Fruit fly (Drosophila melanogaster) whole organism, embryonic: ENCODE results near the gene anox.

Experiments used
- Atf-2 ChIP-seq: fragments of 200-800 bp; sonication (Bioruptor generic); optimal IDR thresholded peaks from 2 replicates; lab custom pipeline; 2016; ENCODE audit warnings: missing biosample characterization, missing genetic modification characterization
- Atf6 ChIP-seq: fragments of 200-800 bp; sonication (Bioruptor generic); IDR thresholded peaks from 2 replicates; pipeline ENCODE4 v1.3.6; 2022; ENCODE audit warnings: missing biosample characterization, missing genetic modification characterization
- CG10267 ChIP-seq: fragments of 200-800 bp; sonication (Bioruptor generic); optimal IDR thresholded peaks from 2 replicates; lab custom pipeline; 2018; ENCODE audit warnings: missing biosample characterization, mild to moderate bottlenecking, missing genetic modification characterization, moderate library complexity
- CG10321 ChIP-seq: fragments of 200-800 bp; sonication (Bioruptor generic); IDR thresholded peaks from 2 replicates; pipeline ENCODE4 v1.3.6; 2022; ENCODE audit warnings: missing biosample characterization, missing genetic modification characterization
- CG10959 ChIP-seq: fragments of 200-800 bp; sonication (Bioruptor generic); IDR thresholded peaks from 2 replicates; pipeline ENCODE4 v1.3.6; 2022; ENCODE audit warnings: missing biosample characterization, missing genetic modification characterization
- CG10979 ChIP-seq: fragments of 200-800 bp; sonication (Bioruptor generic); optimal IDR thresholded peaks from 2 replicates; lab custom pipeline; 2018; ENCODE audit warnings: missing biosample characterization, mild to moderate bottlenecking, missing genetic modification characterization, moderate library complexity
- CG13123 ChIP-seq: fragments of 200-800 bp; sonication (Bioruptor generic); optimal IDR thresholded peaks from 2 replicates; lab custom pipeline; 2016; ENCODE audit warnings: missing biosample characterization, missing genetic modification characterization
- CG14710 ChIP-seq: fragments of 200-800 bp; sonication (Bioruptor generic); optimal IDR thresholded peaks from 3 replicates; lab custom pipeline; 2019; ENCODE audit warnings: missing biosample characterization, mild to moderate bottlenecking, missing genetic modification characterization, moderate library complexity
- CG14965 ChIP-seq: fragments of 200-800 bp; sonication (Bioruptor generic); optimal IDR thresholded peaks from 2 replicates; lab custom pipeline; 2016; ENCODE audit warnings: missing biosample characterization, missing genetic modification characterization, borderline replicate concordance
- CG15514 ChIP-seq: fragments of 200-800 bp; sonication (Bioruptor generic); optimal IDR thresholded peaks from 3 replicates; lab custom pipeline; 2017; ENCODE audit warnings: missing biosample characterization, missing genetic modification characterization, mild to moderate bottlenecking, moderate library complexity, missing genetic modification reagents
- CG18011 ChIP-seq: fragments of 200-800 bp; sonication (Bioruptor generic); optimal IDR thresholded peaks from 2 replicates; lab custom pipeline; 2017; ENCODE audit warnings: missing biosample characterization, missing genetic modification characterization, mild to moderate bottlenecking, moderate library complexity, missing genotype
- CG18599 ChIP-seq: fragments of 200-800 bp; sonication (Bioruptor generic); optimal IDR thresholded peaks from 3 replicates; lab custom pipeline; 2017; ENCODE audit warnings: missing biosample characterization, missing genetic modification characterization, mild to moderate bottlenecking, moderate library complexity, missing genetic modification reagents
- CG2202 ChIP-seq: fragments of 200-800 bp; sonication (Bioruptor generic); optimal IDR thresholded peaks from 2 replicates; lab custom pipeline; 2018; ENCODE audit warnings: missing biosample characterization, mild to moderate bottlenecking, missing genetic modification characterization
- CG30403 ChIP-seq: fragments of 200-800 bp; sonication (Bioruptor generic); optimal IDR thresholded peaks from 3 replicates; lab custom pipeline; 2016; ENCODE audit warnings: missing biosample characterization, missing genetic modification characterization
- CG31388 ChIP-seq: fragments of 200-800 bp; sonication (Bioruptor generic); optimal IDR thresholded peaks from 2 replicates; lab custom pipeline; 2016; ENCODE audit warnings: missing biosample characterization, missing genetic modification characterization
- CG3281 ChIP-seq: fragments of 200-800 bp; sonication (Bioruptor generic); optimal IDR thresholded peaks from 3 replicates; lab custom pipeline; 2017; ENCODE audit warnings: missing biosample characterization, mild to moderate bottlenecking, missing genetic modification characterization
- CG5245 ChIP-seq: fragments of 200-800 bp; sonication (Bioruptor generic); optimal IDR thresholded peaks from 3 replicates; lab custom pipeline; 2016; ENCODE audit warnings: missing biosample characterization, missing genetic modification characterization
- CG6683 ChIP-seq: fragments of 200-800 bp; sonication (Bioruptor generic); optimal IDR thresholded peaks from 2 replicates; lab custom pipeline; 2017; ENCODE audit warnings: missing biosample characterization, mild to moderate bottlenecking, missing genetic modification characterization, missing genetic modification reagents
- CG6791 ChIP-seq: fragments of 200-800 bp; sonication (Bioruptor generic); IDR thresholded peaks from 3 replicates; pipeline ENCODE4 v1.3.6; 2022; ENCODE audit warnings: missing biosample characterization, missing genetic modification characterization; ENCODE audit not compliant: partially characterized antibody
- CG6854 ChIP-seq: fragments of 200-800 bp; sonication (Bioruptor generic); optimal IDR thresholded peaks from 3 replicates; lab custom pipeline; 2017; ENCODE audit warnings: missing biosample characterization, mild to moderate bottlenecking, missing genetic modification characterization
- CG7271 ChIP-seq: fragments of 200-800 bp; sonication (Bioruptor generic); optimal IDR thresholded peaks from 2 replicates; lab custom pipeline; 2018; ENCODE audit warnings: missing biosample characterization, mild to moderate bottlenecking, missing genetic modification characterization, moderate library complexity
- CG7987 ChIP-seq: fragments of 200-800 bp; sonication (Bioruptor generic); optimal IDR thresholded peaks from 2 replicates; lab custom pipeline; 2018; ENCODE audit warnings: missing biosample characterization, mild to moderate bottlenecking, missing genetic modification characterization, moderate library complexity
- CG8765 ChIP-seq: fragments of 200-800 bp; sonication (Bioruptor generic); IDR thresholded peaks from 2 replicates; pipeline ENCODE4 v1.3.6; 2022; ENCODE audit warnings: missing biosample characterization, missing genetic modification characterization
- Chrac-16 ChIP-seq: fragments of 200-800 bp; sonication (Bioruptor generic); optimal IDR thresholded peaks from 3 replicates; lab custom pipeline; 2016; ENCODE audit warnings: missing biosample characterization, missing genetic modification characterization
- Dip2 ChIP-seq: fragments of 200-800 bp; sonication (Bioruptor generic); IDR thresholded peaks from 2 replicates; pipeline ENCODE4 v1.3.6; 2022; ENCODE audit warnings: missing biosample characterization, missing genetic modification characterization
- E2f1 ChIP-seq: fragments of 200-800 bp; sonication (Bioruptor generic); IDR thresholded peaks from 2 replicates; pipeline ENCODE4 v1.3.6; 2022; ENCODE audit warnings: missing biosample characterization, missing genetic modification characterization
- Fer3 ChIP-seq: fragments of 200-800 bp; sonication (Bioruptor generic); optimal IDR thresholded peaks from 2 replicates; lab custom pipeline; 2018; ENCODE audit warnings: missing biosample characterization, mild to moderate bottlenecking, missing genetic modification characterization, moderate library complexity
- HLH54F ChIP-seq: fragments of 200-800 bp; sonication (Bioruptor generic); optimal IDR thresholded peaks from 3 replicates; lab custom pipeline; 2016; ENCODE audit warnings: missing biosample characterization, missing genetic modification characterization
- HmgZ ChIP-seq: fragments of 200-800 bp; sonication (Bioruptor generic); optimal IDR thresholded peaks from 2 replicates; lab custom pipeline; 2018; ENCODE audit warnings: missing biosample characterization, mild to moderate bottlenecking, missing genetic modification characterization
- MESR4 ChIP-seq: fragments of 200-800 bp; sonication (Bioruptor generic); optimal IDR thresholded peaks from 2 replicates; lab custom pipeline; 2018; ENCODE audit warnings: missing biosample characterization, mild to moderate bottlenecking, missing genetic modification characterization, moderate library complexity
- Myb ChIP-seq: fragments of 200-800 bp; sonication (Bioruptor generic); optimal IDR thresholded peaks from 2 replicates; lab custom pipeline; 2016; ENCODE audit warnings: missing biosample characterization, missing genetic modification characterization
- Opbp ChIP-seq: fragments of 200-800 bp; sonication (Bioruptor generic); IDR thresholded peaks from 3 replicates; pipeline ENCODE4 v1.3.6; 2022; ENCODE audit warnings: missing biosample characterization, missing genetic modification characterization; ENCODE audit not compliant: partially characterized antibody
- Scr ChIP-seq: fragments of 200-800 bp; sonication (Bioruptor generic); IDR thresholded peaks from 2 replicates; pipeline ENCODE4 v1.3.6; 2022; ENCODE audit warnings: missing biosample characterization, missing genetic modification characterization; ENCODE audit not compliant: partially characterized antibody
- caup ChIP-seq: fragments of 200-800 bp; sonication (Bioruptor generic); optimal IDR thresholded peaks from 3 replicates; lab custom pipeline; 2017; ENCODE audit warnings: missing biosample characterization, mild to moderate bottlenecking, missing genetic modification characterization, moderate library complexity; ENCODE audit not compliant: severe bottlenecking
- cwo ChIP-seq: fragments of 200-800 bp; sonication (Bioruptor generic); optimal IDR thresholded peaks from 3 replicates; lab custom pipeline; 2017; ENCODE audit warnings: missing biosample characterization, missing genetic modification characterization, mild to moderate bottlenecking, moderate library complexity, missing genetic modification reagents
- disco-r ChIP-seq: fragments of 200-800 bp; sonication (Bioruptor generic); optimal IDR thresholded peaks from 2 replicates; lab custom pipeline; 2016; ENCODE audit warnings: missing biosample characterization, missing genetic modification characterization
- dm ChIP-seq: fragments of 200-800 bp; sonication (Bioruptor generic); optimal IDR thresholded peaks from 3 replicates; lab custom pipeline; 2016; ENCODE audit warnings: missing biosample characterization, missing genetic modification characterization
- fd102C ChIP-seq: fragments of 200-800 bp; sonication (Bioruptor generic); optimal IDR thresholded peaks from 2 replicates; lab custom pipeline; 2018; ENCODE audit warnings: missing biosample characterization, mild to moderate bottlenecking, missing genetic modification characterization, moderate library complexity
- gro ChIP-seq: fragments of 200-800 bp; sonication (Bioruptor generic); optimal IDR thresholded peaks from 2 replicates; lab custom pipeline; 2016; ENCODE audit warnings: missing biosample characterization, missing genetic modification characterization
- ham ChIP-seq: fragments of 200-800 bp; sonication (Bioruptor generic); IDR thresholded peaks from 2 replicates; pipeline ENCODE4 v1.3.6; 2022; ENCODE audit warnings: missing biosample characterization, missing genetic modification characterization
- klu ChIP-seq: fragments of 200-800 bp; sonication (Bioruptor generic); IDR thresholded peaks from 2 replicates; pipeline ENCODE4 v1.3.6; 2022; ENCODE audit warnings: missing biosample characterization, missing genetic modification characterization
- lola ChIP-seq, 3 experiments: fragments of >200 bp in 2 of 3; fragments of 200-800 bp in 1 of 3; sonication (Bioruptor generic) in 1 of 3; optimal IDR thresholded peaks; 2 replicates each; lab custom pipeline; 2017 to 2019; ENCODE audit warnings: missing biosample characterization in 3 of 3, missing genetic modification characterization in 3 of 3, mild to moderate bottlenecking in 1 of 3, moderate library complexity in 1 of 3
- org-1 ChIP-seq: fragments of 200-800 bp; sonication (Bioruptor generic); optimal IDR thresholded peaks from 2 replicates; lab custom pipeline; 2017; ENCODE audit warnings: missing biosample characterization, missing genetic modification characterization
- pzg ChIP-seq: fragments of 200-800 bp; sonication (Bioruptor generic); optimal IDR thresholded peaks from 3 replicates; lab custom pipeline; 2018; ENCODE audit warnings: missing biosample characterization, mild to moderate bottlenecking, missing genetic modification characterization, moderate library complexity
- slou ChIP-seq: fragments of 200-800 bp; sonication (Bioruptor generic); optimal IDR thresholded peaks from 3 replicates; lab custom pipeline; 2016; ENCODE audit warnings: missing biosample characterization, missing genetic modification characterization
- stc ChIP-seq: fragments of 200-800 bp; sonication (Bioruptor generic); IDR thresholded peaks from 2 replicates; pipeline ENCODE4 v1.3.6; 2022; ENCODE audit warnings: missing biosample characterization, missing genetic modification characterization
- tup ChIP-seq: fragments of 200-800 bp; sonication (Bioruptor generic); optimal IDR thresholded peaks from 2 replicates; lab custom pipeline; 2016; ENCODE audit warnings: missing biosample characterization, mild to moderate bottlenecking, missing genetic modification characterization, moderate library complexity
- wek ChIP-seq: fragments of 200-800 bp; sonication (Bioruptor generic); optimal IDR thresholded peaks from 3 replicates; lab custom pipeline; 2018; ENCODE audit warnings: missing biosample characterization, mild to moderate bottlenecking, missing genetic modification characterization, moderate library complexity
- z ChIP-seq: fragments of 200-800 bp; sonication (Bioruptor generic); IDR thresholded peaks from 3 replicates; pipeline ENCODE4 v1.3.6; 2022; ENCODE audit warnings: missing biosample characterization, missing genetic modification characterization
- zfh1 ChIP-seq: fragments of 200-800 bp; sonication (Bioruptor generic); IDR thresholded peaks from 3 replicates; pipeline ENCODE4 v1.3.6; 2022; ENCODE audit warnings: missing biosample characterization, missing genetic modification characterization

Gene anox

DNA sequence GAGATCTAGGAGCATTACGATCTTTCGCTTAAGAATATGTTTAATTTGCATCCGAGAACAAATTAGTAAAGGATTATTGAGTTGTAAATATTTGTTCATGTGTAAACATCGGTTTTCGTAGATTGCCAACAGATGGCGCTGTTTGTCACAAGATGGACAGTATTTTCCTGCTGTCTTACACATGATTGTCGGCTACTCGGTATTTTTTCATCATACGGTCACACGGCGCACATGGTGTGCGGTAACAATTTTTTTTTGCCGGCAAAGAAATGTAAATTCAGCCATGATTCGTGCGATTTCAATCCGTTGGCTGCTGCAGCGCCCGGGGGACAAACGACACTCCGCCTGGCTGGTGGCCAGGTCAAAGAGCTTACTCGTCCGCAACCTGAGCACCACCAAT, 43.8 kb upstream of the anox start, which contains the start of the genes bbx and waw (continued):
- TF ChIP-seq Fer3 (tag; lab: Kevin White, UChicago) (peak; percentile 26), klu (no peak), org-1 (GFP tag; lab: Kevin White, UChicago) (no peak), CG30403 (GFP tag; lab: Kevin White, UChicago) (no peak), CG10267 (tag; lab: Kevin White, UChicago) (peak; percentile 34), gro (GFP tag; lab: Kevin White, UChicago) (peak; percentile 28), CG31388 (GFP tag; lab: Kevin White, UChicago) (no peak), caup (GFP tag; lab: Kevin White, UChicago) (no peak), Scr (GFP tag; lab: Robert Waterston, UW) (no peak), Opbp (GFP tag; lab: Robert Waterston, UW) (no peak), wek (GFP tag; lab: Kevin White, UChicago) (peak; percentile 4), CG6683 (GFP tag; lab: Kevin White, UChicago) (no peak), CG15514 (peak; percentile 60), dm (GFP tag; lab: Kevin White, UChicago) (peak; percentile 84), Atf6 (GFP tag; lab: Robert Waterston, UW) (no peak), disco-r (GFP tag; lab: Kevin White, UChicago) (no peak), Chrac-16 (GFP tag; lab: Kevin White, UChicago) (no peak), HmgZ (tag; lab: Kevin White, UChicago) (peak; percentile 70), z (GFP tag; lab: Robert Waterston, UW) (no peak), stc (no peak), MESR4 (GFP tag; lab: Kevin White, UChicago) (peak; percentile 71), HLH54F (no peak), CG10321 (no peak), Dip2 (no peak), CG18599 (GFP tag; lab: Kevin White, UChicago) (no peak), CG6791 (no peak), CG18011 (GFP tag; lab: Kevin White, UChicago) (no peak), zfh1 (GFP tag; lab: Robert Waterston, UW) (no peak), lola (GFP tag; optimal IDR thresholded peaks at IDR 0.05; lab: Kevin White, UChicago) (peak in 1 of 3 experiments; percentile 22), Atf-2 (GFP tag; lab: Kevin White, UChicago) (no peak), CG6854 (GFP tag; lab: Kevin White, UChicago) (no peak), CG13123 (GFP tag; lab: Kevin White, UChicago) (no peak), cwo (GFP tag; lab: Kevin White, UChicago) (no peak), CG2202 (tag; lab: Kevin White, UChicago) (no peak), slou (GFP tag; lab: Kevin White, UChicago) (no peak), Myb (GFP tag; lab: Kevin White, UChicago) (peak; percentile 47), CG7987 (peak; percentile 67), pzg (GFP tag; lab: Kevin White, UChicago) (peak; percentile 77), CG7271 (tag; lab: Kevin White, UChicago) (no peak), CG8765 (GFP tag; lab: Robert Waterston, UW) (no peak), tup (GFP tag; lab: Kevin White, UChicago) (no peak), E2f1 (no peak), CG14965 (GFP tag; lab: Kevin White, UChicago) (no peak), CG10959 (GFP tag; lab: Robert Waterston, UW) (0 out of 2 replicates have a peak, but pooled peaks have one; percentile 11), CG10979 (tag; lab: Kevin White, UChicago) (peak; percentile 96), ham (GFP tag; lab: Robert Waterston, UW) (no peak), fd102C (GFP tag; lab: Kevin White, UChicago) (no peak), CG3281 (GFP tag; lab: Kevin White, UChicago) (no peak), CG14710 (tag; lab: Kevin White, UChicago) (peak; percentile 52), CG5245 (GFP tag; lab: Kevin White, UChicago) (no peak)
